Fruit fly (Drosophila melanogaster): ENCODE measurements around the gene CG12493.

- TF ChIP-seq EcR (GFP tag; optimal IDR thresholded peaks at IDR 0.05) (no peak), Pif1B (GFP tag; optimal IDR thresholded peaks at IDR 0.05) (no peak), CG13204 (GFP tag; optimal IDR thresholded peaks at IDR 0.05) (no peak), CG12605 (GFP tag; IDR thresholded peaks at IDR 0.05) (no peak), fd96Ca (GFP tag; IDR thresholded peaks at IDR 0.05) (no peak), CG34367 (tag; optimal IDR thresholded peaks at IDR 0.05) (no peak), CG9948 (tag; optimal IDR thresholded peaks at IDR 0.05) (no peak), D1 (tag; optimal IDR thresholded peaks at IDR 0.05) (no peak), CG10348 (GFP tag; IDR thresholded peaks at IDR 0.05) (no peak), Pif1A (GFP tag; optimal IDR thresholded peaks at IDR 0.05) (no peak), CG14655 (GFP tag; optimal IDR thresholded peaks at IDR 0.05) (no peak), Snoo (tag; optimal IDR thresholded peaks at IDR 0.05) (no peak)
These were observed 22.9 kb upstream of the CG12493 start for dm6 chr3L:4776432-4776831.

All from whole organism, pupa.